Worm (Caenorhabditis elegans) whole organism, late embryonic: ENCODE measurements around the gene mnp-1.

Source experiments
- ama-1 ChIP-seq: fragments of 150-350 bp; optimal IDR thresholded peaks from 2 replicates; lab custom pipeline; 2014
- ceh-30 ChIP-seq: fragments of 150-350 bp; optimal IDR thresholded peaks from 2 replicates; lab custom pipeline; 2014; ENCODE audit warnings: missing biosample characterization, missing genetic modification characterization
- nfya-1 ChIP-seq: sonication (generic microtip); optimal IDR thresholded peaks from 2 replicates; lab custom pipeline; 2017; ENCODE audit warnings: missing genetic modification characterization, mild to moderate bottlenecking, missing compliant biosample characterization, antibody characterized with exemption, moderate library complexity
- nhr-11 ChIP-seq: fragments of 150-350 bp; optimal IDR thresholded peaks from 2 replicates; lab custom pipeline; 2014; ENCODE audit warnings: missing biosample characterization, missing genetic modification characterization
- nhr-232 ChIP-seq: sonication (generic microtip); optimal IDR thresholded peaks from 2 replicates; lab custom pipeline; 2016; ENCODE audit warnings: missing genetic modification characterization, missing compliant biosample characterization
- tbx-2 ChIP-seq: sonication (generic microtip); optimal IDR thresholded peaks from 2 replicates; lab custom pipeline; 2016; ENCODE audit warnings: missing genetic modification characterization, missing compliant biosample characterization
- unc-86 ChIP-seq: sonication (generic microtip); optimal IDR thresholded peaks from 2 replicates; lab custom pipeline; 2016; ENCODE audit warnings: missing genetic modification characterization, missing compliant biosample characterization

DNA sequence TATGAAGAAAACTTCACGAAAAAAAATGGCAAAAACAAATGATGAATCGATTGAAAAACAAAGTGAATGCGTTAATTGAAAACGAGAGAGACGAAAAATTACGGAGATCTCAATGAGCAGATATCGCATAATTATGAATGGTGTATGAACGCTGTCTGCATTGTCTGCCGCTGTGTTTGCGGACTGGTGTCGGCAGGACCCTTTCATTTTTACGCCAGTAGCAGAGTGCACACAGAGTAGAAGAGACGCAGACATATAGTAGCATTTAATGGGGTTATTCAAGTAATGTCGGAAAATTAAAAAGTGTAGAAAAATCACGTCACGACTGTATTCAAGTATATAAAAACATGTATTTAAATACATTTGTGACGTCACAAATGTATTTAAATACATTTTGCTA lies 24.4 kb downstream of the mnp-1 start:
- TF ChIP-seq nfya-1 (tag; lab: Kevin White, UChicago) (peak; percentile 31), ceh-30 (tag; lab: Kevin White, UChicago) (no peak), tbx-2 (tag; lab: Kevin White, UChicago) (no peak), ama-1 (lab: Kevin White, UChicago) (no peak), nhr-232 (tag; lab: Kevin White, UChicago) (no peak), unc-86 (no peak), nhr-11 (tag; lab: Kevin White, UChicago) (no peak)
